Fruit fly (Drosophila melanogaster): ENCODE data around the gene CG4669.

CG4669 gene

dm6 chr3L:5243236-5243635 is 9.0 kb downstream of the CG4669 start (continued):
- TF ChIP-seq Dek (tag; optimal IDR thresholded peaks at IDR 0.05) (no peak), CkIIα-i1 (GFP tag; IDR thresholded peaks at IDR 0.05) (no peak), D19B (GFP tag; optimal IDR thresholded peaks at IDR 0.05) (peak; percentile 63), CG11504 (tag; optimal IDR thresholded peaks at IDR 0.05) (peak; percentile 68), CG17612 (GFP tag; IDR thresholded peaks at IDR 0.05) (no peak), CG34224 (GFP tag; IDR thresholded peaks at IDR 0.05; ENCODE audit: partially characterized antibody) (no peak), CG6654 (GFP tag; optimal IDR thresholded peaks at IDR 0.05) (no peak), CG2116 (GFP tag; optimal IDR thresholded peaks at IDR 0.05) (no peak), TFAM (GFP tag; optimal IDR thresholded peaks at IDR 0.05) (no peak), gsb (GFP tag; IDR thresholded peaks at IDR 0.05) (no peak), CG8478 (optimal IDR thresholded peaks at IDR 0.05) (no peak), Dip2 (GFP tag; IDR thresholded peaks at IDR 0.05) (no peak), CG1603 (tag; optimal IDR thresholded peaks at IDR 0.05) (no peak), usp (GFP tag; optimal IDR thresholded peaks at IDR 0.05) (no peak), nerfin-1 (tag; optimal IDR thresholded peaks at IDR 0.05) (no peak), Scr (GFP tag; IDR thresholded peaks at IDR 0.05; ENCODE audit: partially characterized antibody) (no peak), slou (GFP tag; optimal IDR thresholded peaks at IDR 0.05) (no peak), sug (tag; optimal IDR thresholded peaks at IDR 0.05) (no peak), Asciz (GFP tag; optimal IDR thresholded peaks at IDR 0.05) (no peak), CG9727 (GFP tag; optimal IDR thresholded peaks at IDR 0.05) (peak; percentile 11), CG3838 (GFP tag; optimal IDR thresholded peaks at IDR 0.05) (no peak), trem (tag; optimal IDR thresholded peaks at IDR 0.05) (no peak), hb (GFP tag; IDR thresholded peaks at IDR 0.05; ENCODE audit: partially characterized antibody) (no peak), gem (tag; optimal IDR thresholded peaks at IDR 0.05) (peak; percentile 62), gt (GFP tag; IDR thresholded peaks at IDR 0.05) (no peak), CG10366 (GFP tag; IDR thresholded peaks at IDR 0.05) (peak; percentile 45), CG31365 (tag; optimal IDR thresholded peaks at IDR 0.05) (no peak), D (optimal IDR thresholded peaks at IDR 0.05) (no peak), D (GFP tag; optimal IDR thresholded peaks at IDR 0.05) (peak; percentile 33), lov (optimal IDR thresholded peaks at IDR 0.05) (no peak), lov (GFP tag; IDR thresholded peaks at IDR 0.05) (no peak), bcd (GFP tag; optimal IDR thresholded peaks at IDR 0.05) (peak; percentile 15), NfI (GFP tag; optimal IDR thresholded peaks at IDR 0.05) (peak; percentile 41), bab2 (GFP tag; optimal IDR thresholded peaks at IDR 0.05) (no peak), Aef1 (GFP tag; IDR thresholded peaks at IDR 0.05) (no peak), chinmo (GFP tag; IDR thresholded peaks at IDR 0.05; ENCODE audit: partially characterized antibody) (no peak), CG10321 (GFP tag; IDR thresholded peaks at IDR 0.05) (no peak), CG5180 (GFP tag; optimal IDR thresholded peaks at IDR 0.05) (no peak), org-1 (GFP tag; optimal IDR thresholded peaks at IDR 0.05) (no peak), ham (GFP tag; IDR thresholded peaks at IDR 0.05) (no peak), CG9437 (GFP tag; optimal IDR thresholded peaks at IDR 0.05) (no peak), gsb-n (tag; optimal IDR thresholded peaks at IDR 0.05) (peak; percentile 16), CG14441 (GFP tag; IDR thresholded peaks at IDR 0.05) (peak; percentile 57; the same call in 1 of the 2 replicates), Gsc (GFP tag; IDR thresholded peaks at IDR 0.05) (peak; percentile 40; the same call in 1 of the 2 replicates), knrl (GFP tag; IDR thresholded peaks at IDR 0.05; ENCODE audit: partially characterized antibody) (no peak), Nf-YB (GFP tag; optimal IDR thresholded peaks at IDR 0.05) (no peak), lmd (GFP tag; IDR thresholded peaks at IDR 0.05) (peak; percentile 53; the same call in 1 of the 2 replicates), CG2712 (tag; optimal IDR thresholded peaks at IDR 0.05) (no peak), zen2 (GFP tag; IDR thresholded peaks at IDR 0.05; ENCODE audit: partially characterized antibody) (no peak), CG5245 (GFP tag; optimal IDR thresholded peaks at IDR 0.05) (no peak), Lhr (GFP tag; optimal IDR thresholded peaks at IDR 0.05) (no peak), CG9797 (GFP tag; optimal IDR thresholded peaks at IDR 0.05) (no peak)

Measured in whole organism, embryonic.